Worm (Caenorhabditis elegans): ENCODE measurements around the gene C04F6.9.

The C04F6.9 gene

DNA sequence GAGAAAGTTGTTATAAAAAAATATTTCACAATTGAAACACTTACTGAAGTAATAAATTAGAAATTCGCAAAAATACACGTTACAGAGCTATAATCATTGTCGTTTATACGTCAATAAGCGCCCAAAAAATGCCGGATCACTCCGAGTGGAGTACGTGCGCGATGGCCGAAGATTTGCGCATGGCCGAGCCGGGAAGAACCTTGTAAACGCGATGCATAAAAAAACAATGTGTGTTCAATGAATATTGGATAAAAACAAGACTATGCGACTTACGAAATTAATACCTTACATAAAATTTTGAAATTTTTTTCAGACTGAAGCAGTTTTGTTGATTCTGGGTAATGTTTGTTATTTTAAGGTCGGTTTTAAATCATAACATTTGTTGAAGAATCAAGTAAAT, 22.7 kb upstream of the C04F6.9 start, which contains the start of gene sorf-1:
Gene sorf-1 (minus strand): TSS at position 135 of the 400 bp plus-strand sequence.
- TF ChIP-seq rcor-1 (GFP tag; IDR thresholded peaks at IDR 0.05), result no peak
- no peak for TF ChIP-seq mes-4 (tag; optimal IDR thresholded peaks at IDR 0.05)
- TF ChIP-seq F23B12.7 (tag; optimal IDR thresholded peaks at IDR 0.05; ENCODE audit: insufficient read depth), result no peak

DNA sequence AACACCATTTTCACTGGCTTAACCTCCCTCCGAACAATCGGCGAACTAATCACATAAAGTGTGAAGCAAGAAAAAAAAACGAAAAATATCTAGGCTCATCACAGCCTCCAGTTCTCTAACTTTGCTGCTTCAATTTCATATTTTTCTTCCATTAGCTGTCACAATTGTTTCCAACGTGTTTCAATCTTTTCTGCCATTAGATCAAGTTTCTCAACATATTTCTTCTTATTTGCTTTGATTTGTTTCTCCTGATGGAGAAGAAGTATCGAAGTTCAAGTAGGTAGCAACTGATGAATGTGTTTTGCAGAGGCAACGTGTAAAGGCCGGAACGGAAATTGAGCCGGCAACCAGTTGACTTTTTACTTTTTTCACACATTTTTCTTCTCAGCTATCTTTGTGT, 21.6 kb upstream of the C04F6.9 start, which contains the start of gene ZK563.7:
Gene ZK563.7 (plus strand): TSS at position 301 of the 400 bp plus-strand sequence.
- TF ChIP-seq hmg-1.2 (GFP tag; IDR thresholded peaks at IDR 0.05) (no peak), F37B4.10 (GFP tag; IDR thresholded peaks at IDR 0.05) (no peak), F49E8.2 (tag; optimal IDR thresholded peaks at IDR 0.05; ENCODE audit: insufficient read depth) (no peak), rec-8 (tag; optimal IDR thresholded peaks at IDR 0.05) (no peak), unc-62 (GFP tag; optimal IDR thresholded peaks at IDR 0.05) (no peak), bed-1 (GFP tag; IDR thresholded peaks at IDR 0.05) (no peak), lin-35 (GFP tag; optimal IDR thresholded peaks at IDR 0.05) (no peak), unc-130 (GFP tag; optimal IDR thresholded peaks at IDR 0.05) (no peak), lin-40 (tag; optimal IDR thresholded peaks at IDR 0.05) (no peak), F39B2.1 (GFP tag; IDR thresholded peaks at IDR 0.05) (no peak), zim-3 (tag; optimal IDR thresholded peaks at IDR 0.05) (no peak), T26A5.8 (tag; optimal IDR thresholded peaks at IDR 0.05) (no peak), ceh-40 (GFP tag; IDR thresholded peaks at IDR 0.05) (no peak), B0336.3 (GFP tag; IDR thresholded peaks at IDR 0.05) (no peak), efl-1 (GFP tag; optimal IDR thresholded peaks at IDR 0.05) (no peak)

DNA sequence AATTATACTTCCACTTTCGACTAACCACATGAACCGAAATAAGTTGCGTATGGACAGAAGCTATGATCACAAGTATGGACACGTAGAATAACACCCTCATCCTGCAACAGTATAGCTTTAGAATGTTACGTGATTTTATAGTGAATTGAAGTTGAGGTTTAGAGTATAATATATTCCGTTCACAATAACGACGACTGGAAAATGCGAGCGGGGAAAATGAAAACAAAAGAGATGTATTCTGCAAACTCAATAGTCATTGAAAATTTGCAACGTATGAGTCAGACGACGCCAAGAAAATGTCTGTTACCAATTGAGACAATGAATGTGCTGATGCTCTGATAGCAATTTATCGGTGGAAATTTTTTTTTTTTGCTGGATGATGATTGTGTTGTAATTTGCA, 16.4 kb upstream of the C04F6.9 start, which contains the start of gene acp-1:
Gene acp-1 (minus strand): TSS at position 101 of the 400 bp plus-strand sequence.
- TF ChIP-seq egl-44 (GFP tag; IDR thresholded peaks at IDR 0.05), result no peak
- TF ChIP-seq tbx-9 (tag; optimal IDR thresholded peaks at IDR 0.05; ENCODE audit: borderline replicate concordance), result no peak
- no peak for TF ChIP-seq nhr-80 (tag; optimal IDR thresholded peaks at IDR 0.05)
- no peak for TF ChIP-seq B0336.3 (GFP tag; IDR thresholded peaks at IDR 0.05)
- TF ChIP-seq lin-35 (GFP tag; optimal IDR thresholded peaks at IDR 0.05), result no peak
- no peak for TF ChIP-seq mxl-1 (tag; optimal IDR thresholded peaks at IDR 0.05)
- no peak for TF ChIP-seq akir-1 (GFP tag; optimal IDR thresholded peaks at IDR 0.05)
- TF ChIP-seq ccch-3 (GFP tag; optimal IDR thresholded peaks at IDR 0.05), result no peak
- TF ChIP-seq ekl-4 (GFP tag; IDR thresholded peaks at IDR 0.05), result no peak
- TF ChIP-seq Y79H2A.3 (GFP tag; conservative IDR thresholded peaks at IDR 0.05), result no peak
- TF ChIP-seq ama-1 (optimal IDR thresholded peaks at IDR 0.05), result no peak
- no peak for TF ChIP-seq ama-1 (GFP tag; optimal IDR thresholded peaks at IDR 0.05)
- no peak for TF ChIP-seq nfya-1 (tag; optimal IDR thresholded peaks at IDR 0.05; ENCODE audit: borderline replicate concordance, insufficient read depth)
- no peak for TF ChIP-seq ceh-40 (GFP tag; IDR thresholded peaks at IDR 0.05)
- TF ChIP-seq nhr-120 (GFP tag; IDR thresholded peaks at IDR 0.05), result no peak
- TF ChIP-seq ztf-18 (tag; optimal IDR thresholded peaks at IDR 0.05), result no peak
- no peak for TF ChIP-seq ceh-58 (GFP tag; IDR thresholded peaks at IDR 0.05)
- no peak for TF ChIP-seq cebp-2 (GFP tag; IDR thresholded peaks at IDR 0.05)
- TF ChIP-seq sea-2 (GFP tag; IDR thresholded peaks at IDR 0.05), result no peak
- no peak for TF ChIP-seq die-1 (tag; optimal IDR thresholded peaks at IDR 0.05)

DNA sequence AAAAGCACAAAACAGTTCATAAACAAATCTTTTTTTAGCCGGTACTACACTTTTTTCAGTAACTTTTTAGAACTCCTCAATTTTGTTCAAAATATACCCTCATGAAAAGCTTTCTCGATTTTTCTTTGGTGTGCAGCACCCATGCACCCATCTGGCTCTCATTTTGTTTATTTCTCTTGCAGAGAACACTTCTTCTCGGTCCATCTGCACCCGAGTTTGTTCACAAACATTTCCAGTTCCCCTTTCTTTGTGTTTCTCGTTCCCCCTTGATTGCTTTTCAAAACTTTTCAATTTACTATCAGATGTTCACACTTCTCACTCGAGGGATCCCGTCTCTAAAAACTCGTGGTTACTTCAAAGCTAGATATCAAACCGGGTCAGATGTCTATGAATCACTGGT, 8.2 kb upstream of the C04F6.9 start, which contains the start of gene slcf-2:
Gene slcf-2 (plus strand): TSS at position 301 of the 400 bp plus-strand sequence.
- no peak for TF ChIP-seq lin-35 (GFP tag; optimal IDR thresholded peaks at IDR 0.05)
- no peak for TF ChIP-seq D2030.7 (GFP tag; IDR thresholded peaks at IDR 0.05)
- TF ChIP-seq hlh-12 (tag; optimal IDR thresholded peaks at IDR 0.05), result no peak
- TF ChIP-seq F49E8.2 (tag; optimal IDR thresholded peaks at IDR 0.05; ENCODE audit: insufficient read depth), result no peak

Measured in whole organism, young adult.